Worm (Caenorhabditis elegans) whole organism, L4 larva: ENCODE data around the gene C34D1.4.

Experiments used
- Y105C5A.15 ChIP-seq: fragments of 200-800 bp; sonication (Bioruptor generic); IDR thresholded peaks from 2 replicates; pipeline ENCODE4 v1.3.6; 2022; ENCODE audit warnings: missing genetic modification characterization, missing compliant biosample characterization
- aha-1 ChIP-seq: fragments of 150-350 bp; peaks from one replicate; lab custom pipeline; 2014; ENCODE audit warnings: missing biosample characterization, missing genetic modification characterization
- daf-12 ChIP-seq: fragments of 150-350 bp; optimal IDR thresholded peaks from 2 replicates; lab custom pipeline; 2014; ENCODE audit warnings: missing biosample characterization, missing genetic modification reagents, missing genetic modification characterization
- daf-19 ChIP-seq: fragments of 200-800 bp; sonication (Bioruptor generic); conservative IDR thresholded peaks from 2 replicates; pipeline ENCODE4 v1.3.6; 2022; ENCODE audit warnings: missing genetic modification characterization, missing compliant biosample characterization
- lin-39 ChIP-seq: fragments of 150-350 bp; optimal IDR thresholded peaks from 2 replicates; lab custom pipeline; 2014; ENCODE audit warnings: missing biosample characterization, missing genetic modification reagents, missing genetic modification characterization
- set-16 ChIP-seq: fragments of 200-800 bp; sonication (Bioruptor generic); IDR thresholded peaks from 2 replicates; pipeline ENCODE4 v1.3.6; 2022; ENCODE audit warnings: missing genetic modification reagents, missing genetic modification characterization, missing compliant biosample characterization
- snpc-4 ChIP-seq: fragments of 150-350 bp; optimal IDR thresholded peaks from 2 replicates; lab custom pipeline; 2014; ENCODE audit warnings: missing biosample characterization, missing genetic modification characterization
- unc-39 ChIP-seq: sonication (generic microtip); optimal IDR thresholded peaks from 2 replicates; lab custom pipeline; 2017; ENCODE audit warnings: missing biosample characterization, missing genetic modification characterization

The C34D1.4 gene

DNA sequence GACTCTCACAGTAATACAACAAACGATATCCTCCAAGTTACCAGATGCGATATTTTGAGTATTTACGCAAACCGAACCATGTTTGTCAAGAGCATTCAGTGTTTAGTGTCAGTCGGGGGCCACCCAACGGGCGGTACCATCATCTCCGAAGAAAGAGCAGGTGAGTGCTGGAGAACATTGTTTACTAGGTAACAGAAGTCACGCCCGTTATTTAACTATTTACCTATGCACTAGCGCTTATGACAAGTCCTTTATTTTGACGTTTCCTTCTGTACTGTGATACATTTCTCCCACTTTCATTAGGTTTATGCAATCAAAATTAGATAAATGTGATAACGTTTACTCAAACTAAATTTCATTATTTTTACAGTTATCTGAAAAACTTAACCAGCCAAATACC, 49.5 kb downstream of the C34D1.4 start, which contains the start of gene F57B1.6:
TSS of gene F57B1.6 (plus strand) at position 79 of the 400 bp plus-strand sequence.
- no peak for TF ChIP-seq lin-39 (tag; lab: Kevin White, UChicago)
- TF ChIP-seq daf-19 (GFP tag; lab: Robert Waterston, UW) = no peak
- peak; percentile 63 for TF ChIP-seq aha-1 (tag; lab: Kevin White, UChicago)

DNA sequence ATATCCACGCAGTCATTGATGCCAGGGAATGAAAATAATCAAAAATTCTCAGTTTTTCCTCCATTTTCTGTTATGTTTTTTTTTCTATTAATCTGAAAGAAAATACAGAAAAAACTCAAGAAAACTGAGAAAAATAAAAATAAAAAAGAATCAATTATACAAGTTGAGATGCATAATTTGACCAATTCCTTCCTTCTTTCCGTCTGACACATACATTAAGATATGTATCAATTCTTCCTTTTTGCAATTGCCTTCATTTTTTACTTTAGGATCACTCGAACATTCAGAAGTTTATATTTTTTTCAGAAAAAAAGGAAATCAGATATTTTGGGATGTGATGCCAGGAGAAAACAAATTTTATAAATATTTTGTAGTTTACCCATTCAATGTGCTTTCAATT, 51.7 kb downstream of the C34D1.4 start, which contains the start of gene F57B1.5:
TSS of gene F57B1.5 (plus strand) at position 301 of the 400 bp plus-strand sequence.
- TF ChIP-seq Y105C5A.15 = no peak
- no peak for TF ChIP-seq daf-12 (tag; lab: Kevin White, UChicago)
- no peak for TF ChIP-seq snpc-4 (tag; lab: Kevin White, UChicago)
- TF ChIP-seq set-16 (GFP tag; lab: Robert Waterston, UW) = no peak
- TF ChIP-seq unc-39 = no peak
- TF ChIP-seq, all 104 proteins: peak for 0
